Worm (Caenorhabditis elegans): ENCODE results near the gene ugt-58.
A peak's percentile ranks its signal among the peaks of the same experiment; 100 is the strongest.

The ugt-58 gene

DNA sequence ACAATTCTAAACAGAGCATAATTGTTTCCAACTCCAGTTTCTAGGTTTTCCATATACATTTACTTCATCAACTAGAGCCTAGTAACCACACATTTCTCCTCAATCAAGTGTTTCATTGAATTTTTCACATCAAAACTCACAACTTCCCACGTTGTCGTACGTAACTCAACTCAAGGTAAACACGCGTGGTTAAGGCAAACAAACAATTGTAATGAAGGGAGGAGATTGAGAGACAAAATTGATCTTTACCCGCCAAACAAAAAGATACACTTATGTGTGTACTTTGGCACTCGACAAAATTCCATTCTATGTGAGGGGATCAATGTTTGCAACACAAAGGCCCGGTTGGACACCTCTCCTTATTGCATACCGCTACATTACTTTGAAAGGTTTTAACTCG, 18.8 kb upstream of the ugt-58 start, which contains the start of gene nhr-19 (continued):
- TF ChIP-seq nhr-237 (tag; optimal IDR thresholded peaks at IDR 0.05), result no peak
- TF ChIP-seq lim-7 (GFP tag; IDR thresholded peaks at IDR 0.05), result no peak
- TF ChIP-seq dve-1 (tag; optimal IDR thresholded peaks at IDR 0.05; ENCODE audit: insufficient read depth), result no peak
- TF ChIP-seq snpc-4 (tag; optimal IDR thresholded peaks at IDR 0.05), result no peak
- no peak for TF ChIP-seq nhr-111 (GFP tag; optimal IDR thresholded peaks at IDR 0.05)
- TF ChIP-seq vab-7 (GFP tag; IDR thresholded peaks at IDR 0.05), result no peak
- no peak for TF ChIP-seq nhr-76 (tag; optimal IDR thresholded peaks at IDR 0.05)
- TF ChIP-seq sdz-12 (GFP tag; optimal IDR thresholded peaks at IDR 0.05), result no peak
- no peak for TF ChIP-seq saeg-2 (GFP tag; IDR thresholded peaks at IDR 0.05)
- no peak for TF ChIP-seq F10B5.3 (tag; optimal IDR thresholded peaks at IDR 0.05)
- TF ChIP-seq lin-15B (tag; optimal IDR thresholded peaks at IDR 0.05), result no peak
- TF ChIP-seq T26A8.4 (GFP tag; IDR thresholded peaks at IDR 0.05), result no peak
- no peak for TF ChIP-seq lin-1 (GFP tag; IDR thresholded peaks at IDR 0.05)
- no peak for TF ChIP-seq lin-29 (GFP tag; IDR thresholded peaks at IDR 0.05)
- TF ChIP-seq zag-1 (tag; optimal IDR thresholded peaks at IDR 0.05), result no peak

- TF ChIP-seq hif-1 (tag; optimal IDR thresholded peaks at IDR 0.05) (no peak), F44E2.7 (GFP tag; IDR thresholded peaks at IDR 0.05) (no peak), dmd-8 (GFP tag; IDR thresholded peaks at IDR 0.05) (no peak), hlh-11 (tag; optimal IDR thresholded peaks at IDR 0.05) (no peak), ceh-82 (tag; optimal IDR thresholded peaks at IDR 0.05) (no peak), nhr-11 (tag; optimal IDR thresholded peaks at IDR 0.05) (no peak), dmd-6 (GFP tag; IDR thresholded peaks at IDR 0.05) (peak; percentile 52; the same call in 1 of the 2 replicates), dve-1 (tag; optimal IDR thresholded peaks at IDR 0.05; ENCODE audit: insufficient read depth) (no peak), nhr-102 (tag; optimal IDR thresholded peaks at IDR 0.05) (no peak), pha-4 (GFP tag; IDR thresholded peaks at IDR 0.05) (no peak), pha-4 (tag; optimal IDR thresholded peaks at IDR 0.05) (no peak), tag-97 (GFP tag; IDR thresholded peaks at IDR 0.05) (no peak), ceh-62 (tag; optimal IDR thresholded peaks at IDR 0.05) (no peak), hmg-1.1 (GFP tag; IDR thresholded peaks at IDR 0.05) (no peak), dmd-9 (GFP tag; IDR thresholded peaks at IDR 0.05) (no peak), mep-1 (tag; optimal IDR thresholded peaks at IDR 0.05) (no peak), pqm-1 (tag; optimal IDR thresholded peaks at IDR 0.05) (peak; percentile 37), mxl-3 (GFP tag; optimal IDR thresholded peaks at IDR 0.05) (no peak), ctbp-1 (GFP tag; IDR thresholded peaks at IDR 0.05) (no peak), nhr-28 (tag; optimal IDR thresholded peaks at IDR 0.05) (peak; percentile 40), daf-19 (GFP tag; conservative IDR thresholded peaks at IDR 0.05) (no peak), D1046.2 (GFP tag; IDR thresholded peaks at IDR 0.05) (no peak), nhr-41 (GFP tag; IDR thresholded peaks at IDR 0.05) (no peak), nhr-48 (tag; optimal IDR thresholded peaks at IDR 0.05) (no peak), F10B5.3 (tag; optimal IDR thresholded peaks at IDR 0.05) (no peak), unc-130 (GFP tag; optimal IDR thresholded peaks at IDR 0.05) (no peak), lir-3 (tag; optimal IDR thresholded peaks at IDR 0.05) (no peak), snpc-4 (tag; optimal IDR thresholded peaks at IDR 0.05) (no peak), skn-1 (tag; optimal IDR thresholded peaks at IDR 0.05) (no peak), arid-1 (GFP tag; conservative IDR thresholded peaks at IDR 0.05) (no peak), mdt-29 (GFP tag; IDR thresholded peaks at IDR 0.05) (no peak), zfp-3 (GFP tag; conservative IDR thresholded peaks at IDR 0.05) (no peak), php-3 (GFP tag; IDR thresholded peaks at IDR 0.05) (no peak), F49E8.2 (tag; optimal IDR thresholded peaks at IDR 0.05; ENCODE audit: borderline replicate concordance) (no peak), Y75B8A.6 (GFP tag; IDR thresholded peaks at IDR 0.05) (no peak), hlh-30 (tag; optimal IDR thresholded peaks at IDR 0.05; ENCODE audit: insufficient read depth) (peak; percentile 25), daf-16 (GFP tag; optimal IDR thresholded peaks at IDR 0.05) (no peak), daf-16 (tag; optimal IDR thresholded peaks at IDR 0.05) (peak; percentile 47), Y105C5A.15 (GFP tag; IDR thresholded peaks at IDR 0.05) (no peak), nhr-77 (tag; optimal IDR thresholded peaks at IDR 0.05) (peak; percentile 15)
Observed at ce11 chrII:9604685-9605084, 18.1 kb upstream of the ugt-58 start.

Measured in whole organism, L4 larva.